Fruit fly (Drosophila melanogaster) whole organism, prepupa: ENCODE measurements around the gene CG12885.
A peak's percentile ranks its signal among the peaks of the same experiment; 100 is the strongest.

Experiments
- Blimp-1 ChIP-seq: fragments of 200-800 bp; sonication (Bioruptor generic); optimal IDR thresholded peaks from 3 replicates; lab custom pipeline; 2017; ENCODE audit warnings: missing biosample characterization, missing genetic modification characterization, mild to moderate bottlenecking, moderate library complexity, missing genetic modification reagents
- CG10631 ChIP-seq: fragments of 200-800 bp; sonication (Bioruptor generic); optimal IDR thresholded peaks from 2 replicates; lab custom pipeline; 2016; ENCODE audit warnings: missing biosample characterization, missing genetic modification characterization
- CG11762 ChIP-seq: fragments of 200-800 bp; sonication (Bioruptor generic); optimal IDR thresholded peaks from 3 replicates; lab custom pipeline; 2016; ENCODE audit warnings: missing biosample characterization, missing genetic modification characterization; ENCODE audit not compliant: insufficient read depth
- CG11902 ChIP-seq: fragments of 200-800 bp; sonication (Bioruptor generic); optimal IDR thresholded peaks from 3 replicates; lab custom pipeline; 2016; ENCODE audit warnings: missing biosample characterization, missing genetic modification characterization
- CG1621 ChIP-seq: fragments of 200-800 bp; sonication (Bioruptor generic); optimal IDR thresholded peaks from 3 replicates; lab custom pipeline; 2018; ENCODE audit warnings: missing biosample characterization, mild to moderate bottlenecking, missing genetic modification characterization
- CG16779 ChIP-seq: fragments of 200-800 bp; sonication (Bioruptor generic); optimal IDR thresholded peaks from 3 replicates; lab custom pipeline; 2017; ENCODE audit warnings: missing biosample characterization, mild to moderate bottlenecking, missing genetic modification characterization
- CG3032 ChIP-seq: fragments of 200-800 bp; optimal IDR thresholded peaks from 2 replicates; lab custom pipeline; 2019; ENCODE audit warnings: missing biosample characterization, mild to moderate bottlenecking, missing genetic modification characterization, moderate library complexity
- CG31627 ChIP-seq: fragments of 200-800 bp; sonication (Bioruptor generic); optimal IDR thresholded peaks from 3 replicates; lab custom pipeline; 2016; ENCODE audit warnings: missing biosample characterization, missing genetic modification characterization
- CG34406 ChIP-seq: fragments of 200-800 bp; sonication (Bioruptor generic); optimal IDR thresholded peaks from 3 replicates; lab custom pipeline; 2016; ENCODE audit warnings: missing biosample characterization, missing genetic modification characterization
- CG3919 ChIP-seq: fragments of 200-800 bp; sonication (Bioruptor generic); optimal IDR thresholded peaks from 3 replicates; lab custom pipeline; 2016; ENCODE audit warnings: missing biosample characterization, missing genetic modification characterization
- CG4318 ChIP-seq: fragments of 200-800 bp; sonication (Bioruptor generic); optimal IDR thresholded peaks from 3 replicates; lab custom pipeline; 2017; ENCODE audit warnings: missing biosample characterization, mild to moderate bottlenecking, missing genetic modification characterization
- CG6163 ChIP-seq: fragments of 200-800 bp; sonication (Bioruptor generic); IDR thresholded peaks from 3 replicates; pipeline ENCODE4 v1.3.6; 2022; ENCODE audit warnings: missing biosample characterization, missing genetic modification characterization
- CG6276 ChIP-seq: fragments of 200-800 bp; sonication (Bioruptor generic); optimal IDR thresholded peaks from 2 replicates; lab custom pipeline; 2017; ENCODE audit warnings: missing biosample characterization, mild to moderate bottlenecking, missing genetic modification characterization
- CG6808 ChIP-seq: fragments of 200-800 bp; sonication (Bioruptor generic); optimal IDR thresholded peaks from 3 replicates; lab custom pipeline; 2017; ENCODE audit warnings: missing biosample characterization, missing genetic modification characterization, mild to moderate bottlenecking, moderate library complexity, missing genetic modification reagents
- CG6854 ChIP-seq: fragments of 200-800 bp; sonication (Bioruptor generic); optimal IDR thresholded peaks from 2 replicates; lab custom pipeline; 2017; ENCODE audit warnings: missing biosample characterization, mild to moderate bottlenecking, missing genetic modification characterization
- CG7368 ChIP-seq: fragments of 200-800 bp; sonication (Bioruptor generic); optimal IDR thresholded peaks from 3 replicates; lab custom pipeline; 2016; ENCODE audit warnings: missing biosample characterization, missing genetic modification characterization
- CG8119 ChIP-seq: fragments of 200-800 bp; sonication (Bioruptor generic); IDR thresholded peaks from 3 replicates; pipeline ENCODE4 v1.3.6; 2022; ENCODE audit warnings: missing biosample characterization, missing genetic modification characterization
- CG8632 ChIP-seq: fragments of 200-800 bp; sonication (Bioruptor generic); optimal IDR thresholded peaks from 3 replicates; lab custom pipeline; 2016; ENCODE audit warnings: missing biosample characterization, missing genetic modification characterization
- CG9139 ChIP-seq: fragments of 200-800 bp; sonication (Bioruptor generic); optimal IDR thresholded peaks from 3 replicates; lab custom pipeline; 2017; ENCODE audit warnings: missing biosample characterization, mild to moderate bottlenecking, missing genetic modification characterization
- Eip75B ChIP-seq: fragments of 200-800 bp; sonication (Bioruptor generic); optimal IDR thresholded peaks from 3 replicates; lab custom pipeline; 2016; ENCODE audit warnings: missing biosample characterization, missing genetic modification characterization
- Eip78C ChIP-seq: fragments of 200-800 bp; sonication (Bioruptor generic); peaks from one replicate; lab custom pipeline; 2016; ENCODE audit warnings: missing biosample characterization, missing genetic modification characterization
- Eip93F ChIP-seq: fragments of 200-800 bp; sonication (Bioruptor generic); optimal IDR thresholded peaks from 2 replicates; lab custom pipeline; 2016; ENCODE audit warnings: missing biosample characterization, mild to moderate bottlenecking, missing genetic modification characterization
- Ets21C ChIP-seq: fragments of 200-800 bp; sonication (Bioruptor generic); optimal IDR thresholded peaks from 3 replicates; lab custom pipeline; 2016; ENCODE audit warnings: missing biosample characterization, missing genetic modification characterization
- Ets96B ChIP-seq: fragments of 200-800 bp; optimal IDR thresholded peaks from 2 replicates; lab custom pipeline; 2019; ENCODE audit warnings: missing biosample characterization, mild to moderate bottlenecking, missing genetic modification characterization, moderate library complexity
- Gug ChIP-seq: fragments of 200-800 bp; sonication (Bioruptor generic); IDR thresholded peaks from 2 replicates; pipeline ENCODE4 v1.3.6; 2022; ENCODE audit warnings: missing biosample characterization, missing genetic modification characterization
- Hr4 ChIP-seq: fragments of 200-800 bp; sonication (Bioruptor generic); optimal IDR thresholded peaks from 3 replicates; lab custom pipeline; 2016; ENCODE audit warnings: missing biosample characterization, missing genetic modification characterization
- Lpt ChIP-seq: fragments of 200-800 bp; sonication (Bioruptor generic); optimal IDR thresholded peaks from 3 replicates; lab custom pipeline; 2016; ENCODE audit warnings: missing biosample characterization, missing genetic modification characterization
- Met ChIP-seq: fragments of 200-800 bp; sonication (Bioruptor generic); optimal IDR thresholded peaks from 3 replicates; lab custom pipeline; 2016; ENCODE audit warnings: missing biosample characterization, missing genetic modification characterization
- Smox ChIP-seq: fragments of 200-800 bp; sonication (Bioruptor generic); optimal IDR thresholded peaks from 3 replicates; lab custom pipeline; 2016; ENCODE audit warnings: missing biosample characterization, missing genetic modification characterization
- Sox102F ChIP-seq: fragments of 200-800 bp; sonication (Bioruptor generic); optimal IDR thresholded peaks from 2 replicates; lab custom pipeline; 2016; ENCODE audit warnings: missing biosample characterization, mild to moderate bottlenecking, missing genetic modification characterization
- Sox14 ChIP-seq: fragments of 200-800 bp; sonication (Bioruptor generic); optimal IDR thresholded peaks from 3 replicates; lab custom pipeline; 2016; ENCODE audit warnings: missing biosample characterization, missing genetic modification characterization
- Sox15 ChIP-seq: fragments of 200-800 bp; sonication (Bioruptor generic); optimal IDR thresholded peaks from 3 replicates; lab custom pipeline; 2016; ENCODE audit warnings: missing biosample characterization, missing genetic modification characterization
- achi ChIP-seq: fragments of 200-800 bp; sonication (Bioruptor generic); optimal IDR thresholded peaks from 3 replicates; lab custom pipeline; 2016; ENCODE audit warnings: missing biosample characterization, missing genetic modification characterization
- acj6 ChIP-seq: fragments of 200-800 bp; sonication (Bioruptor generic); optimal IDR thresholded peaks from 3 replicates; lab custom pipeline; 2016; ENCODE audit warnings: missing biosample characterization, missing genetic modification characterization
- cyc ChIP-seq: fragments of 200-800 bp; sonication (Bioruptor generic); optimal IDR thresholded peaks from 3 replicates; lab custom pipeline; 2016; ENCODE audit warnings: missing biosample characterization, missing genetic modification characterization
- dac ChIP-seq: fragments of 200-800 bp; sonication (Bioruptor generic); optimal IDR thresholded peaks from 2 replicates; lab custom pipeline; 2017; ENCODE audit warnings: missing biosample characterization, mild to moderate bottlenecking, missing genetic modification characterization
- dsx ChIP-seq: fragments of 200-800 bp; optimal IDR thresholded peaks from 3 replicates; lab custom pipeline; 2019; ENCODE audit warnings: missing biosample characterization, mild to moderate bottlenecking, missing genetic modification characterization, moderate library complexity; ENCODE audit not compliant: poor library complexity, severe bottlenecking
- eg ChIP-seq: fragments of 200-800 bp; sonication (Bioruptor generic); IDR thresholded peaks from 3 replicates; pipeline ENCODE4 v1.3.6; 2022; ENCODE audit warnings: missing biosample characterization, missing genetic modification characterization
- esn ChIP-seq: fragments of 200-800 bp; sonication (Bioruptor generic); optimal IDR thresholded peaks from 2 replicates; lab custom pipeline; 2016; ENCODE audit warnings: missing biosample characterization, mild to moderate bottlenecking, missing genetic modification characterization, moderate library complexity
- fd59A ChIP-seq: fragments of 200-800 bp; sonication (Bioruptor generic); optimal IDR thresholded peaks from 2 replicates; lab custom pipeline; 2017; ENCODE audit warnings: missing biosample characterization, mild to moderate bottlenecking, missing genetic modification characterization, missing genetic modification reagents
- fd85E ChIP-seq: fragments of 200-800 bp; sonication (Bioruptor generic); optimal IDR thresholded peaks from 3 replicates; lab custom pipeline; 2016; ENCODE audit warnings: missing biosample characterization, missing genetic modification characterization
- fkh ChIP-seq: fragments of 200-800 bp; sonication (Bioruptor generic); optimal IDR thresholded peaks from 3 replicates; lab custom pipeline; 2017; ENCODE audit warnings: missing biosample characterization, mild to moderate bottlenecking, missing genetic modification characterization, moderate library complexity
- lz ChIP-seq: fragments of 200-800 bp; sonication (Bioruptor generic); optimal IDR thresholded peaks from 3 replicates; lab custom pipeline; 2016; ENCODE audit warnings: missing biosample characterization, missing genetic modification characterization
- net ChIP-seq: fragments of 200-800 bp; sonication (Bioruptor generic); optimal IDR thresholded peaks from 3 replicates; lab custom pipeline; 2016; ENCODE audit warnings: missing biosample characterization, missing genetic modification characterization
- salr ChIP-seq, 2 experiments: fragments of 200-800 bp; sonication (Bioruptor generic); optimal IDR thresholded peaks; 3 replicates each; lab custom pipeline; 2016 to 2018; ENCODE audit warnings: missing biosample characterization in 2 of 2, missing genetic modification characterization in 2 of 2, mild to moderate bottlenecking in 1 of 2
- spab ChIP-seq: fragments of 200-800 bp; sonication (Bioruptor generic); optimal IDR thresholded peaks from 2 replicates; lab custom pipeline; 2017; ENCODE audit warnings: missing biosample characterization, mild to moderate bottlenecking, missing genetic modification characterization, missing genetic modification reagents
- ss ChIP-seq, 2 experiments: fragments of 200-800 bp; sonication (Bioruptor generic); optimal IDR thresholded peaks; 2 replicates in 1 of 2; 3 replicates in 1 of 2; lab custom pipeline; 2017 to 2018; ENCODE audit warnings: mild to moderate bottlenecking in 2 of 2, missing biosample characterization in 2 of 2, missing genetic modification characterization in 2 of 2, moderate library complexity in 1 of 2
- svp ChIP-seq: fragments of 200-800 bp; sonication (Bioruptor generic); peaks from one replicate; lab custom pipeline; 2016; ENCODE audit warnings: missing biosample characterization, missing genetic modification characterization
- topi ChIP-seq: fragments of 200-800 bp; sonication (Bioruptor generic); optimal IDR thresholded peaks from 3 replicates; lab custom pipeline; 2016; ENCODE audit warnings: missing biosample characterization, missing genetic modification characterization
- vri ChIP-seq: fragments of 200-800 bp; sonication (Bioruptor generic); optimal IDR thresholded peaks from 3 replicates; lab custom pipeline; 2016; ENCODE audit warnings: missing biosample characterization, mild to moderate bottlenecking, missing genetic modification characterization

The CG12885 gene

DNA sequence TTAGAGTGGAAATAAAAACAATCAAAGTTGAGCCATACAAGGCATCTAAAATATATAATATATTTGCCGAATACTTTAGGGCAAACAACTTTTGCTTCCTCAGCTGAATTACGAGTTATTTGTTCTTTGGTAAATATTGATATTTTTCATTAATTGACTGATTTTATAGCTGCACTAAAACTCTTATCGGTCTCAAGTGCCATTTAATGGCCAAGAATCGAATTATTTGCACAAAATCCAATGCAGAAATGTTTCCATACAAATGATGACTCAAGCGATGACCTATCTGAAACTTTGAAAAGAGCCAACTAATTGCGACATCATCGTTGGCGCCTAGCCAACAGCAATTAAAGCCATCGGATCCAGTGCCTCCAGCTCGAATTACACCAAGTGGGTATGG lies 32.7 kb downstream of the CG12885 start:
- TF ChIP-seq Hr4: no peak
- no peak for TF ChIP-seq CG16779
- no peak for TF ChIP-seq fd59A (GFP tag; lab: Kevin White, UChicago)
- TF ChIP-seq topi: no peak
- TF ChIP-seq CG6854: no peak

DNA sequence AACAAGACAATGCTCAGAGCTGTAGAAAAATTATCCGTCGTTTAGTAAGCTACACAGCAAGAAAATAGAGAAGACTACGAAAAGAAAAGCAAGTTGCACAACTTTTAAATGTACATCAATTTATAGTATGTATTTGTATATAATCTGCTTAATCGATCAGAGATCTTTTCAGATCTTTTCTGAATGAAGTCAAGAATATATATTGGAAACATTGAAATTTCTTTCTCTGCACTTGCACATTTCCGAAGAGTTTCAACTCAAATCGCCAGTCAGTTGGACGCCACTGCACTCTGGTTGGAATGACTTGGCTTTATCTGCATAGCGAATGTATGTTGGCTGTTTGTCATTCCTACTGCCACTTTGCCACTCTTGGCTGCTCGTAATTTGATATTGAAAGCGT lies 33.3 kb downstream of the CG12885 start:
- TF ChIP-seq topi (peak; percentile 89), Sox14 (GFP tag; lab: Kevin White, UChicago) (peak; percentile 84), CG34406 (GFP tag; lab: Kevin White, UChicago) (peak; percentile 89), acj6 (GFP tag; lab: Kevin White, UChicago) (peak; percentile 91), CG11762 (GFP tag; lab: Kevin White, UChicago) (peak; percentile 86), esn (GFP tag; lab: Kevin White, UChicago) (peak; percentile 91), CG6854 (peak; percentile 52), fkh (GFP tag; lab: Kevin White, UChicago) (no peak), Blimp-1 (GFP tag; lab: Kevin White, UChicago) (peak; percentile 57), CG8119 (peak; percentile 90), CG4318 (peak; percentile 75), Sox102F (peak; percentile 85), CG8632 (GFP tag; lab: Kevin White, UChicago) (peak; percentile 84), Hr4 (peak; percentile 89), svp (GFP tag; lab: Kevin White, UChicago) (peak; percentile 94), Sox15 (GFP tag; lab: Kevin White, UChicago) (peak; percentile 84), eg (GFP tag; lab: Robert Waterston, UW) (peak; percentile 88), net (peak; percentile 82), achi (GFP tag; lab: Kevin White, UChicago) (peak; percentile 85), CG1621 (tag; lab: Kevin White, UChicago) (no peak), CG3919 (GFP tag; lab: Kevin White, UChicago) (peak; percentile 90), CG6163 (peak; percentile 94), Eip78C (GFP tag; lab: Kevin White, UChicago) (peak; percentile 97), Smox (GFP tag; lab: Kevin White, UChicago) (peak; percentile 83), CG9139 (GFP tag; lab: Kevin White, UChicago) (no peak), spab (GFP tag; lab: Kevin White, UChicago) (peak; percentile 52), Eip75B (GFP tag; lab: Kevin White, UChicago) (peak; percentile 87), CG11902 (GFP tag; lab: Kevin White, UChicago) (peak; percentile 87), Ets96B (tag; lab: Kevin White, UChicago) (peak; percentile 75), dsx (GFP tag; lab: Kevin White, UChicago) (no peak), fd85E (GFP tag; lab: Kevin White, UChicago) (peak; percentile 67), salr (GFP tag; optimal IDR thresholded peaks at IDR 0.05; lab: Kevin White, UChicago) (peak; percentile 29 to 64), Met (GFP tag; lab: Kevin White, UChicago) (peak; percentile 90), CG7368 (GFP tag; lab: Kevin White, UChicago) (peak; percentile 84), lz (peak; percentile 86), fd59A (GFP tag; lab: Kevin White, UChicago) (peak; percentile 62), CG10631 (GFP tag; lab: Kevin White, UChicago) (peak; percentile 78), cyc (GFP tag; lab: Kevin White, UChicago) (peak; percentile 87), Lpt (GFP tag; lab: Kevin White, UChicago) (peak; percentile 75), CG6276 (GFP tag; lab: Kevin White, UChicago) (no peak), ss (GFP tag; optimal IDR thresholded peaks at IDR 0.05; lab: Kevin White, UChicago) (peak; percentile 47 to 59), dac (peak; percentile 54), vri (GFP tag; lab: Kevin White, UChicago) (peak; percentile 38), Eip93F (GFP tag; lab: Kevin White, UChicago) (no peak), CG31627 (peak; percentile 86), CG3032 (tag; lab: Kevin White, UChicago) (peak; percentile 65), Gug (GFP tag; lab: Robert Waterston, UW) (peak; percentile 81), Ets21C (peak; percentile 78), CG6808 (peak; percentile 57)
